Fruit fly (Drosophila melanogaster): ENCODE data around the gene PolrMT.

The PolrMT gene

DNA sequence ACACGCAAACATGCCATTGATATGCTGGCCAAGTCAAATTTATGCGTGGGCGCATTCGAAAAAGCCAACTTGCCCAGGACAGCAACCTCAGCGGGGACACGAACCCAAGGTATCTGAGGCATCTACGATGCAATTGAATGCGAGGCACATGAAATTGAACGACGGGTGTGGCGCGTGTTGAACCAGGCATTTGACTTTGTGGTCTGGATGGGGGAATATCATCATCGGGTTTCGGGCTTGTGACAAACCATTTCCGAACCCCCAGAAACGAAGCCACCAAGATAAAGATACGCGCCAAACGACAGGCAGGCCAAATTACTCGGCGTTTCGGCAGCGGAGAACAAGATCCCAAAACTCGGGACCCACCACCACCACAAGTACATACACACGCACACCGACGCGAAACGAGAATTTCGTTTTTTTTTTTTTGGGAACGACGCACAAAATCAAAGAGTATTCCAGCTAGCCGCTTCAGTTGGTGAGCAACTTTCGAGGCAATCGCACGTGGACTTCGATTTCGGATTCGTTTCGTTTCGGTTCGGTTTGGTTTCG, 34.6 kb upstream of the PolrMT start, which contains the start of gene MFS3 (continued):
- peak; percentile 54; the same call in 2 of the 3 replicates for TF ChIP-seq ci (GFP tag; IDR thresholded peaks at IDR 0.05)
- TF ChIP-seq Xrp1 (GFP tag; IDR thresholded peaks at IDR 0.05), result peak; percentile 15; the same call in 1 of the 2 replicates
- peak; percentile 74 for TF ChIP-seq Hmr (GFP tag; optimal IDR thresholded peaks at IDR 0.05)
- peak; percentile 14 for TF ChIP-seq CG30403 (GFP tag; optimal IDR thresholded peaks at IDR 0.05)
- peak; percentile 6 for TF ChIP-seq dm (GFP tag; optimal IDR thresholded peaks at IDR 0.05)
- no peak for TF ChIP-seq sim (GFP tag; IDR thresholded peaks at IDR 0.05)
- peak; percentile 14 for TF ChIP-seq B-H2 (GFP tag; optimal IDR thresholded peaks at IDR 0.05)
- TF ChIP-seq z (GFP tag; IDR thresholded peaks at IDR 0.05), result 0 out of 3 replicates have a peak, but pooled peaks have one; percentile 12
- TF ChIP-seq Fer1 (GFP tag; optimal IDR thresholded peaks at IDR 0.05), result peak; percentile 62
- peak; percentile 2 for TF ChIP-seq CG13775 (GFP tag; optimal IDR thresholded peaks at IDR 0.05)
- TF ChIP-seq PHDP (tag; optimal IDR thresholded peaks at IDR 0.05), result peak; percentile 20
- no peak for TF ChIP-seq CG3838 (GFP tag; optimal IDR thresholded peaks at IDR 0.05)
- TF ChIP-seq HLHmδ (GFP tag; optimal IDR thresholded peaks at IDR 0.05), result peak; percentile 37
- peak; percentile 25 for TF ChIP-seq CG2678 (tag; optimal IDR thresholded peaks at IDR 0.05)
- TF ChIP-seq CkIIα-i1 (GFP tag; IDR thresholded peaks at IDR 0.05), result no peak
- TF ChIP-seq CG12659 (GFP tag; optimal IDR thresholded peaks at IDR 0.05), result peak; percentile 33
- TF ChIP-seq Ets97D (GFP tag; optimal IDR thresholded peaks at IDR 0.05), result peak; percentile 19
- peak; percentile 11 for TF ChIP-seq tap (tag; optimal IDR thresholded peaks at IDR 0.05)
- TF ChIP-seq CG2875 (GFP tag; optimal IDR thresholded peaks at IDR 0.05), result peak; percentile 18
- peak; percentile 64 for TF ChIP-seq lab (GFP tag; optimal IDR thresholded peaks at IDR 0.05)
- TF ChIP-seq Trl (optimal IDR thresholded peaks at IDR 0.05), result peak in 1 of 2 experiments; percentile 3
- no peak for TF ChIP-seq Trl (GFP tag; optimal IDR thresholded peaks at IDR 0.05)
- peak; percentile 40 for TF ChIP-seq CG17385 (GFP tag; optimal IDR thresholded peaks at IDR 0.05)
- peak; percentile 80 for TF ChIP-seq kni (GFP tag; optimal IDR thresholded peaks at IDR 0.05)
- TF ChIP-seq onecut (GFP tag; IDR thresholded peaks at IDR 0.05), result peak; percentile 44
- peak; percentile 11 for TF ChIP-seq mirr (GFP tag; optimal IDR thresholded peaks at IDR 0.05)
- TF ChIP-seq sisA (GFP tag; IDR thresholded peaks at IDR 0.05), result no peak
- peak in 1 of 2 experiments; percentile 28 for TF ChIP-seq Pdp1 (GFP tag; optimal IDR thresholded peaks at IDR 0.05)
- no peak for TF ChIP-seq Doc2 (GFP tag; IDR thresholded peaks at IDR 0.05)
- TF ChIP-seq odd (GFP tag; optimal IDR thresholded peaks at IDR 0.05), result peak; percentile 37
- TF ChIP-seq psq (GFP tag; optimal IDR thresholded peaks at IDR 0.05), result no peak
- TF ChIP-seq CG15514 (GFP tag; optimal IDR thresholded peaks at IDR 0.05), result peak; percentile 76
- TF ChIP-seq Hand (GFP tag; optimal IDR thresholded peaks at IDR 0.05), result peak; percentile 31
- TF ChIP-seq kah (GFP tag; optimal IDR thresholded peaks at IDR 0.05), result no peak
- TF ChIP-seq CG8281 (tag; optimal IDR thresholded peaks at IDR 0.05), result no peak
- TF ChIP-seq stwl (tag; optimal IDR thresholded peaks at IDR 0.05), result peak; percentile 54
- no peak for TF ChIP-seq Dip2 (GFP tag; IDR thresholded peaks at IDR 0.05)
- TF ChIP-seq Dref (GFP tag; IDR thresholded peaks at IDR 0.05), result 0 out of 2 replicates have a peak, but pooled peaks have one; percentile 29
- peak; percentile 79 for TF ChIP-seq pros (GFP tag; optimal IDR thresholded peaks at IDR 0.05)
- peak; percentile 81 for TF ChIP-seq cg (GFP tag; optimal IDR thresholded peaks at IDR 0.05)
- TF ChIP-seq Jarid2 (GFP tag; optimal IDR thresholded peaks at IDR 0.05), result peak; percentile 66
- TF ChIP-seq Dp (GFP tag; optimal IDR thresholded peaks at IDR 0.05), result peak; percentile 60
- peak; percentile 26; the same call in 1 of the 2 replicates for TF ChIP-seq Bgb (GFP tag; IDR thresholded peaks at IDR 0.05; ENCODE audit: partially characterized antibody)
- no peak for TF ChIP-seq ab (GFP tag; optimal IDR thresholded peaks at IDR 0.05)
- no peak for TF ChIP-seq CG4424 (GFP tag; optimal IDR thresholded peaks at IDR 0.05)
- no peak for TF ChIP-seq nerfin-1 (tag; optimal IDR thresholded peaks at IDR 0.05)
- TF ChIP-seq Eip74EF (GFP tag; optimal IDR thresholded peaks at IDR 0.05), result peak in 1 of 2 experiments; percentile 23
- TF ChIP-seq hkb (optimal IDR thresholded peaks at IDR 0.05), result no peak
- TF ChIP-seq hkb (GFP tag; IDR thresholded peaks at IDR 0.05), result 0 out of 2 replicates have a peak, but pooled peaks have one; percentile 10
